Fruit fly (Drosophila melanogaster) whole organism, embryonic: Measurements from ENCODE around the gene sad.

Experiments
- C15 ChIP-seq: fragments of 200-800 bp; sonication (Bioruptor generic); IDR thresholded peaks from 3 replicates; pipeline ENCODE4 v1.3.6; 2022; ENCODE audit warnings: missing biosample characterization, missing genetic modification characterization
- CG10147 ChIP-seq: fragments of 200-800 bp; sonication (Bioruptor generic); optimal IDR thresholded peaks from 2 replicates; lab custom pipeline; 2019; ENCODE audit warnings: missing biosample characterization, mild to moderate bottlenecking, missing genetic modification characterization, moderate library complexity
- CG10267 ChIP-seq: fragments of 200-800 bp; sonication (Bioruptor generic); optimal IDR thresholded peaks from 2 replicates; lab custom pipeline; 2018; ENCODE audit warnings: missing biosample characterization, mild to moderate bottlenecking, missing genetic modification characterization, moderate library complexity
- CG10431 ChIP-seq: fragments of 200-800 bp; sonication (Bioruptor generic); optimal IDR thresholded peaks from 3 replicates; lab custom pipeline; 2018; ENCODE audit warnings: missing biosample characterization, mild to moderate bottlenecking, missing genetic modification characterization
- CG11398 ChIP-seq: fragments of 200-800 bp; sonication (Bioruptor generic); optimal IDR thresholded peaks from 2 replicates; lab custom pipeline; 2016; ENCODE audit warnings: missing biosample characterization, missing genetic modification characterization
- CG11696 ChIP-seq: fragments of 200-800 bp; sonication (Bioruptor generic); IDR thresholded peaks from 2 replicates; pipeline ENCODE4 v1.3.6; 2022; ENCODE audit warnings: missing biosample characterization, missing genetic modification characterization
- CG12071 ChIP-seq: fragments of 200-800 bp; sonication (Bioruptor generic); optimal IDR thresholded peaks from 3 replicates; lab custom pipeline; 2018; ENCODE audit warnings: missing biosample characterization, mild to moderate bottlenecking, missing genetic modification characterization
- CG12236 ChIP-seq: fragments of 200-800 bp; sonication (Bioruptor generic); optimal IDR thresholded peaks from 2 replicates; lab custom pipeline; 2016; ENCODE audit warnings: missing biosample characterization, missing genetic modification characterization
- CG12659 ChIP-seq: fragments of 200-800 bp; sonication (Bioruptor generic); optimal IDR thresholded peaks from 3 replicates; lab custom pipeline; 2017; ENCODE audit warnings: mild to moderate bottlenecking, missing biosample characterization, missing genetic modification reagents, missing genetic modification characterization
- CG15011 ChIP-seq: fragments of 200-800 bp; sonication (Bioruptor generic); optimal IDR thresholded peaks from 3 replicates; lab custom pipeline; 2018; ENCODE audit warnings: missing biosample characterization, mild to moderate bottlenecking, missing genetic modification characterization
- CG16863 ChIP-seq: fragments of 200-800 bp; sonication (Bioruptor generic); optimal IDR thresholded peaks from 3 replicates; lab custom pipeline; 2016; ENCODE audit warnings: missing biosample characterization, missing genetic modification characterization
- CG17829 ChIP-seq: fragments of 200-800 bp; optimal IDR thresholded peaks from 2 replicates; lab custom pipeline; 2019; ENCODE audit warnings: missing biosample characterization, mild to moderate bottlenecking, missing genetic modification characterization, moderate library complexity
- CG1792 ChIP-seq: fragments of 200-800 bp; sonication (Bioruptor generic); optimal IDR thresholded peaks from 2 replicates; lab custom pipeline; 2016; ENCODE audit warnings: missing biosample characterization, missing genetic modification characterization
- CG18262 ChIP-seq: fragments of 200-800 bp; optimal IDR thresholded peaks from 3 replicates; lab custom pipeline; 2019; ENCODE audit warnings: missing biosample characterization, mild to moderate bottlenecking, missing genetic modification characterization, moderate library complexity
- CG18764 ChIP-seq: fragments of 200-800 bp; sonication (Bioruptor generic); optimal IDR thresholded peaks from 3 replicates; lab custom pipeline; 2016; ENCODE audit warnings: missing biosample characterization, missing genetic modification characterization
- CG31224 ChIP-seq: fragments of 200-800 bp; sonication (Bioruptor generic); IDR thresholded peaks from 2 replicates; pipeline ENCODE4 v1.3.6; 2022; ENCODE audit warnings: missing biosample characterization, missing genetic modification characterization
- CG32532 ChIP-seq: fragments of 200-800 bp; sonication (Bioruptor generic); IDR thresholded peaks from 2 replicates; pipeline ENCODE4 v1.3.6; 2022; ENCODE audit warnings: missing biosample characterization, missing genetic modification characterization
- CG6175 ChIP-seq: fragments of 200-800 bp; sonication (Bioruptor generic); IDR thresholded peaks from 3 replicates; pipeline ENCODE4 v1.3.6; 2022; ENCODE audit warnings: missing biosample characterization, missing genetic modification characterization
- CrebB ChIP-seq: fragments of 200-800 bp; sonication (Bioruptor generic); optimal IDR thresholded peaks from 3 replicates; lab custom pipeline; 2018; ENCODE audit warnings: missing biosample characterization, mild to moderate bottlenecking, missing genetic modification characterization
- D19A ChIP-seq: fragments of 200-800 bp; optimal IDR thresholded peaks from 3 replicates; lab custom pipeline; 2019; ENCODE audit warnings: missing biosample characterization, mild to moderate bottlenecking, missing genetic modification characterization, moderate library complexity
- Doc2 ChIP-seq: fragments of 200-800 bp; sonication (Bioruptor generic); IDR thresholded peaks from 2 replicates; pipeline ENCODE4 v1.3.6; 2022; ENCODE audit warnings: missing biosample characterization, missing genetic modification characterization
- Ets97D ChIP-seq: fragments of 200-800 bp; sonication (Bioruptor generic); optimal IDR thresholded peaks from 3 replicates; lab custom pipeline; 2016; ENCODE audit warnings: missing biosample characterization, missing genetic modification characterization
- Hand ChIP-seq: fragments of 200-800 bp; sonication (Bioruptor generic); optimal IDR thresholded peaks from 2 replicates; lab custom pipeline; 2017; ENCODE audit warnings: mild to moderate bottlenecking, missing biosample characterization, missing genetic modification reagents, missing genetic modification characterization
- Lim3 ChIP-seq: fragments of 200-800 bp; sonication (Bioruptor generic); IDR thresholded peaks from 2 replicates; pipeline ENCODE4 v1.3.6; 2022; ENCODE audit warnings: missing biosample characterization, missing genetic modification characterization
- Mes4 ChIP-seq: fragments of 200-800 bp; sonication (Bioruptor generic); optimal IDR thresholded peaks from 2 replicates; lab custom pipeline; 2016; ENCODE audit warnings: missing biosample characterization, missing genetic modification characterization
- Nf-YA ChIP-seq: fragments of 200-800 bp; sonication (Bioruptor generic); IDR thresholded peaks from 2 replicates; pipeline ENCODE4 v1.3.6; 2022; ENCODE audit warnings: missing biosample characterization, missing genetic modification characterization
- Nf-YB ChIP-seq: fragments of 200-800 bp; sonication (Bioruptor generic); optimal IDR thresholded peaks from 3 replicates; lab custom pipeline; 2019; ENCODE audit warnings: missing biosample characterization, mild to moderate bottlenecking, missing genetic modification characterization, moderate library complexity
- PHDP ChIP-seq: fragments of 200-800 bp; sonication (Bioruptor generic); optimal IDR thresholded peaks from 3 replicates; lab custom pipeline; 2018; ENCODE audit warnings: missing biosample characterization, mild to moderate bottlenecking, missing genetic modification characterization, moderate library complexity
- Pdp1 ChIP-seq, 2 experiments: fragments of 200-800 bp; sonication (Bioruptor generic); optimal IDR thresholded peaks; 3 replicates each; lab custom pipeline; 2016; ENCODE audit warnings: missing biosample characterization in 2 of 2, missing genetic modification characterization in 2 of 2, mild to moderate bottlenecking in 1 of 2, moderate library complexity in 1 of 2
- Sox102F ChIP-seq: fragments of 200-800 bp; sonication (Bioruptor generic); optimal IDR thresholded peaks from 2 replicates; lab custom pipeline; 2018; ENCODE audit warnings: missing biosample characterization, mild to moderate bottlenecking, missing genetic modification characterization, moderate library complexity
- Ssrp ChIP-seq: fragments of 200-800 bp; sonication (Bioruptor generic); optimal IDR thresholded peaks from 2 replicates; lab custom pipeline; 2018; ENCODE audit warnings: missing biosample characterization, mild to moderate bottlenecking, missing genetic modification characterization, moderate library complexity
- TFAM ChIP-seq: fragments of 200-800 bp; sonication (Bioruptor generic); optimal IDR thresholded peaks from 2 replicates; lab custom pipeline; 2017; ENCODE audit warnings: missing biosample characterization, missing genetic modification characterization, inconsistent platforms
- Xrp1 ChIP-seq: fragments of 200-800 bp; sonication (Bioruptor generic); IDR thresholded peaks from 2 replicates; pipeline ENCODE4 v1.3.6; 2022; ENCODE audit warnings: missing biosample characterization, missing genetic modification characterization
- al ChIP-seq: fragments of 200-800 bp; sonication (Bioruptor generic); IDR thresholded peaks from 2 replicates; pipeline ENCODE4 v1.3.6; 2022; ENCODE audit warnings: missing biosample characterization, missing genetic modification characterization
- bowl ChIP-seq: fragments of 200-800 bp; sonication (Bioruptor generic); IDR thresholded peaks from 2 replicates; pipeline ENCODE4 v1.3.6; 2022; ENCODE audit warnings: missing biosample characterization, missing genetic modification characterization
- ci ChIP-seq: fragments of 200-800 bp; sonication (Bioruptor generic); IDR thresholded peaks from 3 replicates; pipeline ENCODE4 v1.3.6; 2022; ENCODE audit warnings: missing biosample characterization, missing genetic modification characterization
- emc ChIP-seq: fragments of 200-800 bp; sonication (Bioruptor generic); optimal IDR thresholded peaks from 2 replicates; lab custom pipeline; 2016; ENCODE audit warnings: missing biosample characterization, missing genetic modification characterization
- fd3F ChIP-seq: fragments of 200-800 bp; sonication (Bioruptor generic); optimal IDR thresholded peaks from 2 replicates; lab custom pipeline; 2018; ENCODE audit warnings: missing biosample characterization, mild to moderate bottlenecking, missing genetic modification characterization, moderate library complexity
- fd96Cb ChIP-seq: fragments of 200-800 bp; sonication (Bioruptor generic); optimal IDR thresholded peaks from 2 replicates; lab custom pipeline; 2018; ENCODE audit warnings: missing biosample characterization, mild to moderate bottlenecking, missing genetic modification characterization, moderate library complexity
- nmo ChIP-seq: fragments of 200-800 bp; sonication (Bioruptor generic); optimal IDR thresholded peaks from 2 replicates; lab custom pipeline; 2018; ENCODE audit warnings: missing biosample characterization, mild to moderate bottlenecking, missing genetic modification characterization, moderate library complexity
- rib ChIP-seq: fragments of 200-800 bp; sonication (Bioruptor generic); IDR thresholded peaks from 2 replicates; pipeline ENCODE4 v1.3.6; 2022; ENCODE audit warnings: missing biosample characterization, missing genetic modification characterization
- sens-2 ChIP-seq: fragments of 200-800 bp; sonication (Bioruptor generic); IDR thresholded peaks from 2 replicates; pipeline ENCODE4 v1.3.6; 2022; ENCODE audit warnings: missing biosample characterization, missing genetic modification characterization
- sima ChIP-seq: fragments of 200-800 bp; sonication (Bioruptor generic); optimal IDR thresholded peaks from 2 replicates; lab custom pipeline; 2016; ENCODE audit warnings: missing biosample characterization, missing genetic modification characterization
- tap ChIP-seq: fragments of 200-800 bp; optimal IDR thresholded peaks from 3 replicates; lab custom pipeline; 2019; ENCODE audit warnings: missing biosample characterization, mild to moderate bottlenecking, missing genetic modification characterization, moderate library complexity
- tin ChIP-seq: fragments of 200-800 bp; sonication (Bioruptor generic); optimal IDR thresholded peaks from 3 replicates; lab custom pipeline; 2016; ENCODE audit warnings: missing biosample characterization, missing genetic modification characterization
- tna ChIP-seq: fragments of 200-800 bp; sonication (Bioruptor generic); IDR thresholded peaks from 2 replicates; pipeline ENCODE4 v1.3.6; 2022; ENCODE audit warnings: missing biosample characterization, missing genetic modification characterization; ENCODE audit not compliant: partially characterized antibody
- trh ChIP-seq: fragments of 200-800 bp; sonication (Bioruptor generic); optimal IDR thresholded peaks from 2 replicates; lab custom pipeline; 2016; ENCODE audit warnings: missing biosample characterization, missing genetic modification characterization
- zf30C ChIP-seq: fragments of 200-800 bp; sonication (Bioruptor generic); optimal IDR thresholded peaks from 3 replicates; lab custom pipeline; 2018; ENCODE audit warnings: missing biosample characterization, mild to moderate bottlenecking, missing genetic modification characterization

sad gene

DNA sequence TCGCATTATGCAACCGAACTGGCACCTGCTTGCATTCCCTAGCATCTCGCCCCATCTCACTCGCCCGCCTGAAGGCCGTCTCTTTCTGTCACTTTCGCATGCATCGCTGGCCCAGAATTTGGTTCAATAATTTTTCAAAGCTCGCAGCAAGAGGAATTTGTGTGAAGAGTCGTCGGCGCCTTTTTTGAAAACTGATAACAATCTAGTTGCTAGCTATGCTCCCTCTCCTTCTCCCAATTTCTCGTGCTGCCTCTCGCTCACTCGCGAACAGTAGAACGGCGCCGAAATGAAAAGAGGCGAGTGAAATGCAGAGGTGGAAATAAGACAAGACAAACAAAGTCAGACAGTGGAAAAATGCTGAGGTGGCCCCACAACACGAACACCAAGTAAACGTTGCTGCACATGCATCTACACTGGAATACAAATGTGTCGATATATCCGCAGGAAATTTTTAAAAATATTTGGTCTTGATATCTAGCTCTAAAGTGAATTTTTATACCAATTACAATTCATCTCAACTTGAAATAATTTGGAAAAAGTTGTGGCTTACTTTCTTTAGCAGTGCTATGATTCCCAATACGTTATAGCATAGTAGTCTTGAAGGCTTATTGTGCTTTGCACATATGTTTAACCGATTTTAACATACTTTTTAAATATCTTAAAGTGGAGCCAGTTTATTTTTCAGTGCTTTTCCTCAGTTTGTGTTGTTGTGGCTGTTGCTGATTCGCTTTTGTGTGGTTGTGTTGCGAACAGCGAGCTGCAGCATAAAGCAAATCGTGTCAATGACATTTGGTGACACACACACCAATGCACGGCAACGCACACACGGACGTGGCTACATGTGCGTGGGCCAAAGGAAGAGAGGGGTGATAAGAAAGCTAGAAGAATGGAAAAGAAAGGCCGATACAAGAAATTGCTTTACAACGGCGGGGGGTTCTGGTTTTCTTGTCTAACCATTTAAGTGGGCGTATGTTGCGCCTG, 25.8 kb upstream of the sad start (continued):
- TF ChIP-seq sima, result peak; percentile 9
- peak; percentile 60 for TF ChIP-seq CG12071 (GFP tag; lab: Kevin White, UChicago)
- TF ChIP-seq Ssrp (tag; lab: Kevin White, UChicago), result peak; percentile 91
- peak; percentile 54 for TF ChIP-seq CG10147 (GFP tag; lab: Kevin White, UChicago)
- peak; percentile 64 for TF ChIP-seq Nf-YB (GFP tag; lab: Kevin White, UChicago)
- peak; percentile 95 for TF ChIP-seq nmo
- TF ChIP-seq CG10431 (GFP tag; lab: Kevin White, UChicago), result peak; percentile 88
- TF ChIP-seq CG18262 (tag; lab: Kevin White, UChicago), result peak; percentile 97
- TF ChIP-seq Nf-YA (GFP tag; lab: Robert Waterston, UW), result peak; percentile 46; the same call in 1 of the 2 replicates
- no peak for TF ChIP-seq tna (GFP tag; lab: Robert Waterston, UW)
- 0 out of 2 replicates have a peak, but pooled peaks have one; percentile 25 for TF ChIP-seq rib (GFP tag; lab: Robert Waterston, UW)
- TF ChIP-seq zf30C, result peak; percentile 62
- no peak for TF ChIP-seq Ets97D
- peak; percentile 82 for TF ChIP-seq CG10267 (tag; lab: Kevin White, UChicago)
- TF ChIP-seq emc (GFP tag; lab: Kevin White, UChicago), result no peak
- TF ChIP-seq tap (tag; lab: Kevin White, UChicago), result peak; percentile 80
- no peak for TF ChIP-seq Doc2
- TF ChIP-seq CG18764 (GFP tag; lab: Kevin White, UChicago), result peak; percentile 58
- TF ChIP-seq Mes4 (GFP tag; lab: Kevin White, UChicago), result peak; percentile 81
- peak; percentile 90 for TF ChIP-seq fd96Cb (tag; lab: Kevin White, UChicago)
- TF ChIP-seq CG15011 (GFP tag; lab: Kevin White, UChicago), result peak; percentile 15
- peak; percentile 58 for TF ChIP-seq CrebB (tag; lab: Kevin White, UChicago)
- peak; percentile 80 for TF ChIP-seq CG16863
- peak; percentile 51; the same call in 1 of the 2 replicates for TF ChIP-seq sens-2
- TF ChIP-seq Xrp1, result peak; percentile 88
- no peak for TF ChIP-seq C15
- TF ChIP-seq CG17829 (tag; lab: Kevin White, UChicago), result peak; percentile 91
- peak; percentile 89 for TF ChIP-seq Sox102F (GFP tag; lab: Kevin White, UChicago)
- no peak for TF ChIP-seq Hand
- no peak for TF ChIP-seq bowl
- no peak for TF ChIP-seq CG11696 (GFP tag; lab: Robert Waterston, UW)
- TF ChIP-seq fd3F (GFP tag; lab: Kevin White, UChicago), result no peak
- TF ChIP-seq CG6175 (GFP tag; lab: Robert Waterston, UW), result no peak
- TF ChIP-seq tin (GFP tag; lab: Kevin White, UChicago), result peak; percentile 67
- TF ChIP-seq CG31224 (GFP tag; lab: Robert Waterston, UW), result no peak
- peak; percentile 85 for TF ChIP-seq PHDP (tag; lab: Kevin White, UChicago)
- TF ChIP-seq D19A (tag; lab: Kevin White, UChicago), result peak; percentile 86
- peak; percentile 73 for TF ChIP-seq CG11398 (GFP tag; lab: Kevin White, UChicago)
- peak; percentile 65 for TF ChIP-seq CG12659
- TF ChIP-seq trh (GFP tag; lab: Kevin White, UChicago), result peak; percentile 4
- peak; percentile 58 for TF ChIP-seq TFAM (GFP tag; lab: Kevin White, UChicago)
- TF ChIP-seq ci, result peak; percentile 80
- TF ChIP-seq CG32532 (GFP tag; lab: Robert Waterston, UW), result no peak
- TF ChIP-seq al, result no peak
- TF ChIP-seq CG1792 (GFP tag; lab: Kevin White, UChicago), result peak; percentile 53
- no peak for TF ChIP-seq Lim3 (GFP tag; lab: Robert Waterston, UW)
- TF ChIP-seq CG12236, result peak; percentile 77
- TF ChIP-seq Pdp1 (GFP tag; optimal IDR thresholded peaks at IDR 0.05; lab: Kevin White, UChicago), result peak; percentile 38 to 69
